Worm (Caenorhabditis elegans) whole organism, L3 larva: ENCODE data around the gene B0416.4.

Experiments used
- ZK546.5 ChIP-seq: sonication (generic microtip); optimal IDR thresholded peaks from 2 replicates; lab custom pipeline; 2017; ENCODE audit warnings: missing biosample characterization, missing genetic modification characterization
- ama-1 ChIP-seq: fragments of 150-350 bp; optimal IDR thresholded peaks from 2 replicates; lab custom pipeline; 2018
- ceh-16 ChIP-seq: sonication (generic microtip); optimal IDR thresholded peaks from 2 replicates; lab custom pipeline; 2017; ENCODE audit warnings: missing biosample characterization, missing genetic modification characterization
- ceh-82 ChIP-seq: fragments of 150-350 bp; optimal IDR thresholded peaks from 2 replicates; lab custom pipeline; 2014; ENCODE audit warnings: missing biosample characterization, missing genetic modification characterization
- egl-5 ChIP-seq: fragments of 150-350 bp; optimal IDR thresholded peaks from 2 replicates; lab custom pipeline; 2017; ENCODE audit warnings: missing biosample characterization, missing genetic modification reagents, missing genetic modification characterization, inconsistent platforms
- lin-39 ChIP-seq: fragments of 150-350 bp; optimal IDR thresholded peaks from 2 replicates; lab custom pipeline; 2018; ENCODE audit warnings: missing biosample characterization, missing genetic modification reagents, missing genetic modification characterization
- mdl-1 ChIP-seq: fragments of 150-350 bp; optimal IDR thresholded peaks from 2 replicates; lab custom pipeline; 2014; ENCODE audit warnings: missing biosample characterization, missing genetic modification characterization
- nhr-23 ChIP-seq: fragments of 150-350 bp; optimal IDR thresholded peaks from 2 replicates; lab custom pipeline; 2014; ENCODE audit warnings: missing biosample characterization, missing genetic modification reagents, missing genetic modification characterization
- tbx-2 ChIP-seq: sonication (generic microtip); optimal IDR thresholded peaks from 2 replicates; lab custom pipeline; 2016; ENCODE audit warnings: mild to moderate bottlenecking, missing genetic modification characterization, missing compliant biosample characterization
- zag-1 ChIP-seq: fragments of 150-350 bp; optimal IDR thresholded peaks from 2 replicates; lab custom pipeline; 2014; ENCODE audit warnings: missing biosample characterization, missing genetic modification characterization

DNA sequence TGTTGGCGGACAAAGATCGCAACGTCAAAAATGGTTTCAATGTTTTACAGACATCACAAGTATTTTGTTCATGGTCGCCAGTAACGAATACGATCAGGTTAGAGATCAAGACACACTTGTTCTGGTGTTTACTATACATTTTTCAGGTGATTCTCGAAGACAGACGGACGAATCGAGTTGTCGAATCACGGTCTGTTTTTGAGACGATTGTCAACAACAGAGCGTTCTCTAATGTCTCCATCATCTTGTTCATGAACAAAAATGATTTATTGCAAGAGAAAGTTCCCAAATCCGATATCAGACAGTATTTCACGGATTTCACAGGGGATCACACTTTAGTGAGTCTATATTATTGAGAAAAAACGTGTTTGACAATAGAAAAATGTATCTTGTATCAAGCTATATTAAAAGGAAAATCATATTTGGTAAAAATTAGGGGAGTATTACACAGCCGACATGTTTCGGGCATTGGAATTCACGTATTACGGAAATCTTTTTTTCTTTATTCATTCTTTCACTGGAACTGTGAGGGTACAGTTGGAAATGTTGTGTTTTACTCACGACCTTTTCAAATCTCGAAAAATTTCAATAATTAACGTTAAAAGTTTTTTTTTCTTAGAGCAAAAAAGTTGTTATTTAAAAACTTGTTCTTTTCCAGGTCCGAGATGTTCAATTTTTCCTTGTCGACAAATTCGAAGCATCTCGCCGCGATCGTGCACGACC lies 30.5 kb upstream of the B0416.4 start:
- no peak for TF ChIP-seq ceh-82
- TF ChIP-seq ama-1 (lab: Kevin White, UChicago) = no peak
- TF ChIP-seq nhr-23 (tag; lab: Kevin White, UChicago) = no peak
- no peak for TF ChIP-seq mdl-1 (tag; lab: Kevin White, UChicago)
- TF ChIP-seq tbx-2 (tag; lab: Kevin White, UChicago) = no peak
- TF ChIP-seq zag-1 (tag; lab: Kevin White, UChicago) = no peak
- no peak for TF ChIP-seq ceh-16
- no peak for TF ChIP-seq lin-39 (tag; lab: Kevin White, UChicago)
- TF ChIP-seq ZK546.5 (tag; lab: Kevin White, UChicago) = no peak
- TF ChIP-seq egl-5 = no peak
